Fruit fly (Drosophila melanogaster) whole organism: ENCODE results near the gene RhoGEF3.

Source experiments
- CG8478 ChIP-seq: fragments of >200 bp; optimal IDR thresholded peaks from 2 replicates; lab custom pipeline; 2018; ENCODE audit warnings: inconsistent platforms
- Dll ChIP-seq: fragments of >200 bp; optimal IDR thresholded peaks from 2 replicates; lab custom pipeline; 2017
- EcR ChIP-seq, 2 experiments: fragments of >200 bp; optimal IDR thresholded peaks; 2 replicates each; lab custom pipeline; 2017; ENCODE audit warnings: missing biosample characterization in 2 of 2, missing genetic modification characterization in 2 of 2, missing genetic modification reagents in 2 of 2
- pan ChIP-seq: fragments of >200 bp; optimal IDR thresholded peaks from 2 replicates; lab custom pipeline; 2017
- psq ChIP-seq: fragments of >200 bp; optimal IDR thresholded peaks from 2 replicates; lab custom pipeline; 2017
- usp ChIP-seq: fragments of >200 bp; optimal IDR thresholded peaks from 2 replicates; lab custom pipeline; 2017; ENCODE audit warnings: missing biosample characterization, missing genetic modification characterization, mixed read lengths

- TF ChIP-seq EcR (GFP tag; optimal IDR thresholded peaks at IDR 0.05; lab: Kevin White, UChicago) (no peak), pan (lab: Kevin White, UChicago) (no peak), Dll (lab: Kevin White, UChicago) (no peak), usp (GFP tag; lab: Kevin White, UChicago) (no peak), psq (lab: Kevin White, UChicago) (no peak), CG8478 (lab: Kevin White, UChicago) (no peak)
Observed at dm6 chr3L:299952-300605, 22.8 kb downstream of the RhoGEF3 start.
